Worm (Caenorhabditis elegans) whole organism, late embryonic: Measurements from ENCODE around the gene F01G4.4.

ENCODE experiments used
- ceh-19 ChIP-seq: fragments of 200-800 bp; sonication (Bioruptor generic); optimal IDR thresholded peaks from 2 replicates; lab custom pipeline; 2018; ENCODE audit warnings: mild to moderate bottlenecking, missing genetic modification characterization, missing compliant biosample characterization
- hlh-30 ChIP-seq: sonication (generic microtip); optimal IDR thresholded peaks from 2 replicates; lab custom pipeline; 2017; ENCODE audit warnings: antibody characterized with exemption, missing genetic modification characterization, missing compliant biosample characterization; ENCODE audit not compliant: insufficient read depth
- nfya-1 ChIP-seq: sonication (generic microtip); optimal IDR thresholded peaks from 2 replicates; lab custom pipeline; 2017; ENCODE audit warnings: missing genetic modification characterization, mild to moderate bottlenecking, missing compliant biosample characterization, antibody characterized with exemption, moderate library complexity
- pha-4 ChIP-seq: fragments of 150-350 bp; optimal IDR thresholded peaks from 2 replicates; lab custom pipeline; 2018; ENCODE audit warnings: missing biosample characterization, missing genetic modification reagents, missing genetic modification characterization
- pqm-1 ChIP-seq: sonication (generic microtip); optimal IDR thresholded peaks from 2 replicates; lab custom pipeline; 2016; ENCODE audit warnings: missing genetic modification characterization, missing compliant biosample characterization

- no peak for TF ChIP-seq pqm-1 (tag; lab: Kevin White, UChicago)
- TF ChIP-seq ceh-19 (GFP tag; lab: Kevin White, UChicago) = no peak
- no peak for TF ChIP-seq nfya-1
- no peak for TF ChIP-seq pha-4 (tag; lab: Kevin White, UChicago)
- TF ChIP-seq hlh-30 (tag; lab: Kevin White, UChicago) = no peak
Observed at ce11 chrIV:11126028-11126427, 17.1 kb upstream of the F01G4.4 start.
